Worm (Caenorhabditis elegans): ENCODE measurements around the gene Y45G5AM.9.

The Y45G5AM.9 gene

DNA sequence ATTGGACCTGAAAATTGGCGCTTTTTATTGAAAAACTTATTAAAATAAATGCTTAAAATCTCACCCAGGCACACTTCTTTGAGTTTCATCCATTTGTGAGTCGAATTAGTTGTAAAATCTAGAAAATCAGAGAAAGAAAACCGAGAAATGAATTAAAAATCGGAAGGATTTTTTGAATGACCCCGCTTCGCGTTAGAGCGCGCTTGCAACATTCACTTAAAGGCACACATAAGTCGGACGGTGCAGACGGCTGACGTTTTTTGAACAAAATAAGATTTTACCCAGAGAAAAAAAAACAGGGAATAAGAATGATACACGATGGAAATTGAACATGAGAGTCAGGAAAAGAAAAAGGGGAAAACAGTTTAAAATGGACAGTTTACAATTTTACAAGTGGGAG is 24.8 kb downstream of the Y45G5AM.9 start:
- TF ChIP-seq unc-55 (GFP tag; optimal IDR thresholded peaks at IDR 0.05) (peak; percentile 31), ztf-1 (GFP tag; conservative IDR thresholded peaks at IDR 0.05) (no peak), lin-39 (tag; optimal IDR thresholded peaks at IDR 0.05) (no peak), nhr-77 (tag; optimal IDR thresholded peaks at IDR 0.05) (no peak), lin-11 (tag; optimal IDR thresholded peaks at IDR 0.05) (no peak), ceh-82 (tag; optimal IDR thresholded peaks at IDR 0.05) (no peak)

DNA sequence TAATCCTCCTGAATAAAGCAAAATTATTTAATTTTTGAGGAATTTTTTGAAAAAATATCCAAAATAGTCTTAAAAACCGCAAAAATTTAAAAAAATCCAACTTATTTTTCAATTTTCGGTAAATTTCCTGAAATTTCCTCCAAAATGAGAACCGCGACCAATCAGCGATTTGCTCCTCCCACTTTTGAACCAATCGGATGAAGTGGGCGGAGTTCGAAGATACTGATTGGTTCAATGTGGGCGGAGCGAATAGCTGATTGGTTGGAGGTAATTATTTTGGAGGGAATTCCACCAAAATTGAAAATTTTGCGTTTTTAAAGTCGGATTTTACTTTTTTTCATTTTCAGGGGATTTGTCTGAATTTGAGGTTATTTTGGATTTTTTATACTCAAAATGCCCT is 26.4 kb downstream of the Y45G5AM.9 start:
- TF ChIP-seq egl-27 (tag; optimal IDR thresholded peaks at IDR 0.05) (no peak), peb-1 (tag; optimal IDR thresholded peaks at IDR 0.05) (no peak), nhr-25 (tag; optimal IDR thresholded peaks at IDR 0.05) (no peak), F13H6.1 (tag; optimal IDR thresholded peaks at IDR 0.05) (no peak), lin-39 (tag; optimal IDR thresholded peaks at IDR 0.05) (no peak), zag-1 (tag; optimal IDR thresholded peaks at IDR 0.05) (no peak), elt-1 (tag; optimal IDR thresholded peaks at IDR 0.05) (no peak), nhr-23 (tag; optimal IDR thresholded peaks at IDR 0.05) (no peak), sma-9 (GFP tag; optimal IDR thresholded peaks at IDR 0.05) (no peak), sma-9 (tag; optimal IDR thresholded peaks at IDR 0.05) (no peak), R02D3.7 (tag; optimal IDR thresholded peaks at IDR 0.05) (no peak), ama-1 (optimal IDR thresholded peaks at IDR 0.05) (no peak), alr-1 (tag; optimal IDR thresholded peaks at IDR 0.05) (no peak), ZK546.5 (tag; optimal IDR thresholded peaks at IDR 0.05) (no peak)

ce11 chrV:4164504-4164959 is 29.9 kb downstream of the Y45G5AM.9 start, which contains the start of gene Y45G5AM.3:
Y45G5AM.3 (plus strand) TSS chrV:4164554.
- TF ChIP-seq nhr-129 (tag; optimal IDR thresholded peaks at IDR 0.05) (peak; percentile 97), elt-3 (tag; optimal IDR thresholded peaks at IDR 0.05) (no peak), C34F6.9 (tag; optimal IDR thresholded peaks at IDR 0.05) (peak; percentile 18), fos-1 (tag; optimal IDR thresholded peaks at IDR 0.05) (peak; percentile 22)

DNA sequence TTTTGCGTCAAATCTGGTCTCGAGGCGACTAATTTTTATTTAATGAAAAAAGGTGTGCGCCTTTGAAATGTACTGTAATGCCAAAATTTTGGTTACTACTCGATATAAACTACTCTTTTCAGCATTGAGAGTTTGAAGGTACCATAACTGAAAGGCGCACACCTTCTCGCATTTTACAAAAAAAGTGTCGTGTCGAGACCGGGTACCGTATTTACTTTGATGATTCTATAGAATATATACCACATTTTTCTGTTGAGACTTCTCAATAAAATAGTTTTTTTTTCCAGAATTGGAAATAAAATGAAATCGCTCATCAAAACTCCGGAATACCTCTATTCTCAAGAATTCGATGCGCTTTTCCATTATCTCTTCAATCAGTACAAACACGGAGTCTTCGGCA is 31.5 kb downstream of the Y45G5AM.9 start, which contains the start of gene Y45G5AM.4:
TSS of gene Y45G5AM.4 (plus strand) at position 301 of the 400 bp plus-strand sequence.
- no peak for TF ChIP-seq dmd-4 (tag; optimal IDR thresholded peaks at IDR 0.05)
- no peak for TF ChIP-seq unc-55 (GFP tag; optimal IDR thresholded peaks at IDR 0.05)
- TF ChIP-seq unc-39 (tag; optimal IDR thresholded peaks at IDR 0.05) = no peak
- no peak for TF ChIP-seq aly-2 (tag; optimal IDR thresholded peaks at IDR 0.05)
- TF ChIP-seq mbf-1 (tag; optimal IDR thresholded peaks at IDR 0.05) = no peak
- no peak for TF ChIP-seq lin-11 (tag; optimal IDR thresholded peaks at IDR 0.05)
- TF ChIP-seq lsy-2 (tag; optimal IDR thresholded peaks at IDR 0.05) = no peak
- no peak for TF ChIP-seq nhr-12 (tag; optimal IDR thresholded peaks at IDR 0.05)
- TF ChIP-seq ama-1 (optimal IDR thresholded peaks at IDR 0.05) = no peak
- TF ChIP-seq sma-3 (GFP tag; optimal IDR thresholded peaks at IDR 0.05) = no peak

ce11 chrV:4160086-4160485 is 34.4 kb downstream of the Y45G5AM.9 start, which contains the start of gene Y45G5AM.5:
Y45G5AM.5 (plus strand) TSS chrV:4160386.
- TF ChIP-seq sem-4 (tag; optimal IDR thresholded peaks at IDR 0.05) (no peak), R02D3.7 (tag; optimal IDR thresholded peaks at IDR 0.05) (no peak), ceh-16 (tag; optimal IDR thresholded peaks at IDR 0.05) (no peak), fos-1 (tag; optimal IDR thresholded peaks at IDR 0.05) (no peak), lsy-2 (tag; optimal IDR thresholded peaks at IDR 0.05) (no peak), nhr-21 (tag; optimal IDR thresholded peaks at IDR 0.05) (no peak), nhr-12 (tag; optimal IDR thresholded peaks at IDR 0.05) (no peak), elt-1 (tag; optimal IDR thresholded peaks at IDR 0.05) (no peak), sma-3 (GFP tag; optimal IDR thresholded peaks at IDR 0.05) (no peak)

DNA sequence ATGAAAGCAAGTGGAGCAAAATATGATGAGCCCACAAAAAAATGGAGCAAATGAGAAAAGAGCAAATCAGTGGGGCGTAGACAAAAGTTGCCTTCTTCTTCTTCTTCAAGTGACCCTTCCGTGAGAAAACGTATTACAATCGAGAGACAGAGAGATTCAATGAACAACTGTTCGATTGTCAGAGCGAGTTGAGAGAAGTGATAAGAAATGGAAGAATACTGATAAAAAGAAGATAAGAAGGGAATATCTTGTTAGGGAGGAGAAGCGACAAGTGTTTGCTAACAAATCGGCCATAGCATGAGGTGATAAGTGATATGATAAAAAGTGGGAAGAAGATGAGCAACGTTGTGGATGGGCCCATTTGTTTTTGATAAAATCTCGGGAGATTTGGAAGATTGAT is 37.1 kb downstream of the Y45G5AM.9 start:
- TF ChIP-seq gmeb-1 (tag; optimal IDR thresholded peaks at IDR 0.05) = no peak
- TF ChIP-seq F13H6.1 (tag; optimal IDR thresholded peaks at IDR 0.05) = peak; percentile 85
- no peak for TF ChIP-seq sma-3 (GFP tag; optimal IDR thresholded peaks at IDR 0.05)
- TF ChIP-seq sma-9 (GFP tag; optimal IDR thresholded peaks at IDR 0.05) = peak; percentile 48
- no peak for TF ChIP-seq sma-9 (tag; optimal IDR thresholded peaks at IDR 0.05)
- TF ChIP-seq ztf-11 (tag; optimal IDR thresholded peaks at IDR 0.05) = no peak
- TF ChIP-seq lin-11 (tag; optimal IDR thresholded peaks at IDR 0.05) = no peak
- no peak for TF ChIP-seq lin-39 (tag; optimal IDR thresholded peaks at IDR 0.05)
- TF ChIP-seq dmd-4 (tag; optimal IDR thresholded peaks at IDR 0.05) = no peak
- no peak for TF ChIP-seq elt-3 (tag; optimal IDR thresholded peaks at IDR 0.05)
- TF ChIP-seq nhr-6 (tag; optimal IDR thresholded peaks at IDR 0.05) = no peak
- TF ChIP-seq mab-5 (tag; optimal IDR thresholded peaks at IDR 0.05) = no peak
- TF ChIP-seq lsy-2 (tag; optimal IDR thresholded peaks at IDR 0.05) = peak in 1 of 2 experiments; percentile 48
- TF ChIP-seq nhr-12 (tag; optimal IDR thresholded peaks at IDR 0.05) = no peak
- peak; percentile 66 for TF ChIP-seq nhr-129 (tag; optimal IDR thresholded peaks at IDR 0.05)
- TF ChIP-seq ZK546.5 (tag; optimal IDR thresholded peaks at IDR 0.05) = no peak
- TF ChIP-seq egl-27 (tag; optimal IDR thresholded peaks at IDR 0.05) = no peak
- no peak for TF ChIP-seq fos-1 (tag; optimal IDR thresholded peaks at IDR 0.05)
- TF ChIP-seq nhr-10 (tag; optimal IDR thresholded peaks at IDR 0.05) = no peak
- no peak for TF ChIP-seq elt-1 (tag; optimal IDR thresholded peaks at IDR 0.05)
- TF ChIP-seq sem-4 (tag; optimal IDR thresholded peaks at IDR 0.05) = no peak
- no peak for TF ChIP-seq R02D3.7 (tag; optimal IDR thresholded peaks at IDR 0.05)
- TF ChIP-seq alr-1 (tag; optimal IDR thresholded peaks at IDR 0.05) = no peak
- no peak for TF ChIP-seq ceh-16 (tag; optimal IDR thresholded peaks at IDR 0.05)
- TF ChIP-seq ztf-4 (tag; optimal IDR thresholded peaks at IDR 0.05) = peak; percentile 34
- TF ChIP-seq peb-1 (tag; optimal IDR thresholded peaks at IDR 0.05) = no peak
- no peak for TF ChIP-seq mdl-1 (tag; optimal IDR thresholded peaks at IDR 0.05)
- no peak for TF ChIP-seq crh-2 (tag; optimal IDR thresholded peaks at IDR 0.05)
- TF ChIP-seq nhr-77 (tag; optimal IDR thresholded peaks at IDR 0.05) = no peak
- TF ChIP-seq C34F6.9 (tag; optimal IDR thresholded peaks at IDR 0.05) = peak; percentile 39
- TF ChIP-seq ama-1 (optimal IDR thresholded peaks at IDR 0.05) = no peak

All from whole organism, L2 larva.